Worm (Caenorhabditis elegans) whole organism, early embryonic: ENCODE results near the gene C08F11.1.
"Not testable (repeated sequence)": the region's sequence is repeated elsewhere in the genome, so short reads cannot be mapped to it uniquely, and the experiment has no call there.

ENCODE experiments used
- F13C5.2 ChIP-seq: sonication (generic microtip); optimal IDR thresholded peaks from 2 replicates; lab custom pipeline; 2017; ENCODE audit warnings: mild to moderate bottlenecking, missing genetic modification characterization, inconsistent platforms, missing compliant biosample characterization
- aly-1 ChIP-seq: sonication (generic microtip); optimal IDR thresholded peaks from 2 replicates; lab custom pipeline; 2016; ENCODE audit warnings: missing genetic modification characterization, missing compliant biosample characterization
- ama-1 ChIP-seq: fragments of 150-350 bp; optimal IDR thresholded peaks from 2 replicates; lab custom pipeline; 2014
- ceh-36 ChIP-seq: sonication (generic microtip); optimal IDR thresholded peaks from 2 replicates; lab custom pipeline; 2016; ENCODE audit warnings: missing genetic modification characterization, inconsistent platforms, missing compliant biosample characterization
- ets-7 ChIP-seq: sonication (generic microtip); optimal IDR thresholded peaks from 2 replicates; lab custom pipeline; 2016; ENCODE audit warnings: missing genotype, missing genetic modification characterization, missing compliant biosample characterization
- flt-1 ChIP-seq: fragments of 200-800 bp; sonication (Bioruptor generic); IDR thresholded peaks from 2 replicates; pipeline ENCODE4 v1.3.6; 2022; ENCODE audit warnings: missing genetic modification characterization, missing compliant biosample characterization
- hmbx-1 ChIP-seq: sonication (generic microtip); optimal IDR thresholded peaks from 2 replicates; lab custom pipeline; 2016; ENCODE audit warnings: mild to moderate bottlenecking, missing genetic modification characterization, missing compliant biosample characterization
- hmg-4 ChIP-seq: fragments of 200-800 bp; sonication (Bioruptor generic); optimal IDR thresholded peaks from 2 replicates; lab custom pipeline; 2018; ENCODE audit warnings: mild to moderate bottlenecking, missing genetic modification characterization, missing compliant biosample characterization
- hnd-1 ChIP-seq: sonication (generic microtip); optimal IDR thresholded peaks from 2 replicates; lab custom pipeline; 2016; ENCODE audit warnings: missing genetic modification characterization, missing compliant biosample characterization
- pes-1 ChIP-seq: fragments of 200-800 bp; sonication (Bioruptor generic); IDR thresholded peaks from 2 replicates; pipeline ENCODE4 v1.3.6; 2022; ENCODE audit warnings: missing genetic modification reagents, missing genetic modification characterization, missing compliant biosample characterization
- sea-1 ChIP-seq: fragments of 200-800 bp; sonication (Bioruptor generic); conservative IDR thresholded peaks from 2 replicates; pipeline ENCODE4 v1.3.6; 2022; ENCODE audit warnings: missing genetic modification characterization, missing compliant biosample characterization
- tra-4 ChIP-seq: sonication (generic microtip); optimal IDR thresholded peaks from 2 replicates; lab custom pipeline; 2017; ENCODE audit warnings: missing genetic modification characterization, missing compliant biosample characterization

ce11 chrIV:13659449-13659848 lies 35.8 kb downstream of the C08F11.1 start, which contains the start of gene Y45F10C.1:
- not testable (repeated sequence) for TF ChIP-seq ceh-36 (tag; lab: Kevin White, UChicago); ama-1 (lab: Kevin White, UChicago); flt-1 (GFP tag; lab: Robert Waterston, UW); ets-7 (tag; lab: Kevin White, UChicago); hnd-1 (tag; lab: Kevin White, UChicago); sea-1 (GFP tag; lab: Robert Waterston, UW); hmbx-1; hmg-4 (GFP tag; lab: Kevin White, UChicago); aly-1 (tag; lab: Kevin White, UChicago); F13C5.2 (tag; lab: Kevin White, UChicago); tra-4 (tag; lab: Kevin White, UChicago); pes-1 (GFP tag; lab: Robert Waterston, UW)
